Worm (Caenorhabditis elegans) whole organism, mixed stage, embryonic: ENCODE measurements around the gene W08G11.1.

Experiments
- flh-1 ChIP-seq: fragments of 200-800 bp; sonication (Bioruptor generic); optimal IDR thresholded peaks from 2 replicates; lab custom pipeline; 2018; ENCODE audit warnings: mild to moderate bottlenecking, missing genetic modification characterization, moderate library complexity, missing compliant biosample characterization
- lin-13 ChIP-seq: fragments of 150-350 bp; optimal IDR thresholded peaks from 2 replicates; lab custom pipeline; 2014; ENCODE audit warnings: missing biosample characterization, missing genetic modification characterization
- nhr-12 ChIP-seq: fragments of 150-350 bp; optimal IDR thresholded peaks from 2 replicates; lab custom pipeline; 2014; ENCODE audit warnings: missing biosample characterization, missing genetic modification characterization
- nhr-76 ChIP-seq: sonication (generic microtip); optimal IDR thresholded peaks from 2 replicates; lab custom pipeline; 2017; ENCODE audit warnings: missing biosample characterization, missing genetic modification characterization
- pha-4 ChIP-seq: fragments of 150-350 bp; optimal IDR thresholded peaks from 2 replicates; lab custom pipeline; 2018; ENCODE audit warnings: missing biosample characterization, missing genetic modification reagents, missing genetic modification characterization
- unc-62 ChIP-seq: fragments of 150-350 bp; optimal IDR thresholded peaks from 2 replicates; lab custom pipeline; 2014; ENCODE audit warnings: missing biosample characterization, missing genetic modification reagents, missing genetic modification characterization

ce11 chrV:16361350-16361749 is 14.5 kb downstream of the W08G11.1 start:
- TF ChIP-seq nhr-76 (tag; lab: Kevin White, UChicago) (no peak), pha-4 (no peak), lin-13 (tag; lab: Kevin White, UChicago) (no peak), unc-62 (GFP tag; lab: Kevin White, UChicago) (no peak), nhr-12 (tag; lab: Kevin White, UChicago) (no peak), flh-1 (GFP tag; lab: Kevin White, UChicago) (no peak)
